Worm (Caenorhabditis elegans) whole organism, mixed stage, embryonic: ENCODE results near the gene zyg-11.

Source experiments
- blmp-1 ChIP-seq: fragments of 150-350 bp; optimal IDR thresholded peaks from 2 replicates; lab custom pipeline; 2014; ENCODE audit warnings: missing biosample characterization, missing genetic modification characterization
- drap-1 ChIP-seq: fragments of 200-800 bp; sonication (Bioruptor generic); optimal IDR thresholded peaks from 3 replicates; lab custom pipeline; 2018; ENCODE audit warnings: mild to moderate bottlenecking, missing genetic modification characterization, missing compliant biosample characterization
- elt-3 ChIP-seq: fragments of 150-350 bp; optimal IDR thresholded peaks from 2 replicates; lab custom pipeline; 2014; ENCODE audit warnings: missing biosample characterization, missing genetic modification characterization
- ham-2 ChIP-seq: fragments of 200-800 bp; sonication (Bioruptor generic); optimal IDR thresholded peaks from 2 replicates; lab custom pipeline; 2018; ENCODE audit warnings: mild to moderate bottlenecking, missing genetic modification characterization, missing compliant biosample characterization
- hlh-1 ChIP-seq: fragments of 150-350 bp; optimal IDR thresholded peaks from 2 replicates; lab custom pipeline; 2014; ENCODE audit warnings: missing biosample characterization, missing genetic modification reagents, missing genetic modification characterization
- lin-13 ChIP-seq: fragments of 150-350 bp; optimal IDR thresholded peaks from 2 replicates; lab custom pipeline; 2014; ENCODE audit warnings: missing biosample characterization, missing genetic modification characterization
- lin-32 ChIP-seq: fragments of 200-800 bp; sonication (Bioruptor generic); optimal IDR thresholded peaks from 2 replicates; lab custom pipeline; 2018; ENCODE audit warnings: mild to moderate bottlenecking, missing genetic modification characterization, missing compliant biosample characterization
- lsy-2 ChIP-seq: fragments of 150-350 bp; optimal IDR thresholded peaks from 2 replicates; lab custom pipeline; 2014; ENCODE audit warnings: missing biosample characterization, missing genetic modification characterization
- nhr-237 ChIP-seq: fragments of 150-350 bp; optimal IDR thresholded peaks from 2 replicates; lab custom pipeline; 2014; ENCODE audit warnings: missing biosample characterization, missing genetic modification characterization
- pha-4 ChIP-seq: fragments of 150-350 bp; optimal IDR thresholded peaks from 2 replicates; lab custom pipeline; 2018; ENCODE audit warnings: missing biosample characterization, missing genetic modification reagents, missing genetic modification characterization
- snpc-4 ChIP-seq: fragments of 150-350 bp; optimal IDR thresholded peaks from 2 replicates; lab custom pipeline; 2014; ENCODE audit warnings: missing biosample characterization, missing genetic modification characterization
- unc-120 ChIP-seq: sonication (generic microtip); optimal IDR thresholded peaks from 2 replicates; lab custom pipeline; 2017; ENCODE audit warnings: missing genetic modification characterization, missing compliant biosample characterization; ENCODE audit not compliant: poor library complexity, severe bottlenecking
- unc-39 ChIP-seq: fragments of 150-350 bp; optimal IDR thresholded peaks from 2 replicates; lab custom pipeline; 2014; ENCODE audit warnings: missing biosample characterization, missing genetic modification characterization

DNA sequence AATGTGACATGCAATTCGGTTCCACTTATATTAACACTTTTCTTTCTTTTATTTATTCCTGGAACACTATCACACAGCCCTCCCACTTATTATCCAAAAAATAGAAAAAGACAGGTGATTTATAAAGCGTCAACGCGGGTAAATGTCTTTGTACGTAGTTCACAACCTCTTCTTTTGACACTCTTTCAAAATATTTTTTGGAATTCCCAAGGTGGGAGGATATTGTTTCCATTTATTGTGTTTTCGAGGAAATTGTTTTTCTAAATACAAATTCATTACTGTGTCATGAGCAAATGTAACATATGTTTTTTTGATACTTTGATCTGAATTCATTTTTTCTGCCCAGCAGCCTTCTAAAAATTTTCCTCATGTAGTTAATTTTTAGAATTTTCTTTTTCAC, 40.4 kb downstream of the zyg-11 start:
- no peak for TF ChIP-seq lin-13
- no peak for TF ChIP-seq snpc-4 (tag; lab: Kevin White, UChicago)
- no peak for TF ChIP-seq nhr-237 (tag; lab: Kevin White, UChicago)
- TF ChIP-seq pha-4: no peak
- no peak for TF ChIP-seq blmp-1 (tag; lab: Kevin White, UChicago)
- TF ChIP-seq unc-120 (tag; lab: Kevin White, UChicago): no peak
- TF ChIP-seq drap-1 (GFP tag; lab: Kevin White, UChicago): no peak
- no peak for TF ChIP-seq unc-39 (tag; lab: Kevin White, UChicago)
- no peak for TF ChIP-seq ham-2 (GFP tag; lab: Kevin White, UChicago)
- TF ChIP-seq lsy-2: no peak
- no peak for TF ChIP-seq hlh-1 (tag; lab: Kevin White, UChicago)
- no peak for TF ChIP-seq elt-3 (tag; lab: Kevin White, UChicago)
- TF ChIP-seq lin-32 (GFP tag; lab: Kevin White, UChicago): no peak
